Fruit fly (Drosophila melanogaster): ENCODE results near the gene CG10097.

The CG10097 gene

dm6 chr3R:12441008-12441606 is 45.3 kb upstream of the CG10097 start (continued):
- TF ChIP-seq CG17359 (tag; optimal IDR thresholded peaks at IDR 0.05) (no peak), pb (GFP tag; optimal IDR thresholded peaks at IDR 0.05) (no peak), br (optimal IDR thresholded peaks at IDR 0.05) (no peak), pnt (GFP tag; optimal IDR thresholded peaks at IDR 0.05) (no peak), phol (tag; optimal IDR thresholded peaks at IDR 0.05) (no peak), esg (GFP tag; conservative IDR thresholded peaks at IDR 0.05) (no peak), CG32767 (GFP tag; IDR thresholded peaks at IDR 0.05) (no peak), bbx (GFP tag; IDR thresholded peaks at IDR 0.05; ENCODE audit: partially characterized antibody) (no peak), Doc3 (GFP tag; IDR thresholded peaks at IDR 0.05; ENCODE audit: partially characterized antibody) (no peak), HLHmδ (GFP tag; optimal IDR thresholded peaks at IDR 0.05) (no peak), CG30020 (tag; optimal IDR thresholded peaks at IDR 0.05) (no peak), lov (optimal IDR thresholded peaks at IDR 0.05) (no peak), lov (GFP tag; IDR thresholded peaks at IDR 0.05) (no peak), sna (GFP tag; IDR thresholded peaks at IDR 0.05; ENCODE audit: partially characterized antibody) (no peak), CG4282 (GFP tag; optimal IDR thresholded peaks at IDR 0.05) (no peak), B-H2 (GFP tag; optimal IDR thresholded peaks at IDR 0.05) (no peak), tup (GFP tag; optimal IDR thresholded peaks at IDR 0.05) (no peak), Lpt (GFP tag; optimal IDR thresholded peaks at IDR 0.05) (no peak), H2.0 (GFP tag; IDR thresholded peaks at IDR 0.05) (no peak), CG1024 (GFP tag; IDR thresholded peaks at IDR 0.05) (no peak), otp (GFP tag; IDR thresholded peaks at IDR 0.05) (no peak), CG7786 (GFP tag; optimal IDR thresholded peaks at IDR 0.05) (no peak), CG32532 (GFP tag; IDR thresholded peaks at IDR 0.05) (peak; percentile 20; the same call in 1 of the 2 replicates), stc (GFP tag; IDR thresholded peaks at IDR 0.05) (no peak), pum (GFP tag; optimal IDR thresholded peaks at IDR 0.05) (no peak), Ada2b (GFP tag; IDR thresholded peaks at IDR 0.05) (no peak), al (GFP tag; IDR thresholded peaks at IDR 0.05) (no peak), CG2202 (tag; optimal IDR thresholded peaks at IDR 0.05) (no peak), pan (optimal IDR thresholded peaks at IDR 0.05) (no peak), pan (GFP tag; optimal IDR thresholded peaks at IDR 0.05 in 1 of 2, IDR thresholded peaks at IDR 0.05 in 1 of 2) (peak in 1 of 2 experiments; percentile 15), sens (GFP tag) (no peak), NK7.1 (GFP tag; optimal IDR thresholded peaks at IDR 0.05) (no peak), CG7745 (tag; optimal IDR thresholded peaks at IDR 0.05) (no peak), CG12769 (tag; optimal IDR thresholded peaks at IDR 0.05) (peak; percentile 74), CG18599 (GFP tag; optimal IDR thresholded peaks at IDR 0.05) (peak; percentile 2), ham (GFP tag; IDR thresholded peaks at IDR 0.05) (no peak), CG12391 (tag; optimal IDR thresholded peaks at IDR 0.05) (no peak), Med (GFP tag) (peak; percentile 36), CG2712 (tag; optimal IDR thresholded peaks at IDR 0.05) (no peak), fd64A (GFP tag; optimal IDR thresholded peaks at IDR 0.05) (no peak), odd (GFP tag; optimal IDR thresholded peaks at IDR 0.05) (no peak), CG8924 (tag; optimal IDR thresholded peaks at IDR 0.05) (no peak), gsb-n (tag; optimal IDR thresholded peaks at IDR 0.05) (no peak), CG7987 (GFP tag; optimal IDR thresholded peaks at IDR 0.05) (no peak), Max (GFP tag; optimal IDR thresholded peaks at IDR 0.05) (no peak), CG10366 (GFP tag; IDR thresholded peaks at IDR 0.05) (no peak), Adf1 (GFP tag; IDR thresholded peaks at IDR 0.05) (no peak), croc (GFP tag; conservative IDR thresholded peaks at IDR 0.05) (no peak), CG13894 (tag; optimal IDR thresholded peaks at IDR 0.05) (no peak), Mrtf (GFP tag; IDR thresholded peaks at IDR 0.05) (no peak), CG17912 (GFP tag; optimal IDR thresholded peaks at IDR 0.05) (no peak), nau (GFP tag; optimal IDR thresholded peaks at IDR 0.05) (no peak)
